Fruit fly (Drosophila melanogaster) whole organism, wandering third instar larva: Measurements from ENCODE around the gene CG32544.

ENCODE experiments used
- Jra ChIP-seq: sonication (Bioruptor generic); optimal IDR thresholded peaks from 2 replicates; lab custom pipeline; 2016; ENCODE audit warnings: missing biosample characterization, missing genetic modification characterization
- Myc ChIP-seq: fragments of >200 bp; optimal IDR thresholded peaks from 2 replicates; lab custom pipeline; 2017
- psq ChIP-seq: fragments of 200-800 bp; sonication (Bioruptor generic); optimal IDR thresholded peaks from 3 replicates; lab custom pipeline; 2017; ENCODE audit warnings: missing biosample characterization, mild to moderate bottlenecking, missing genetic modification characterization, moderate library complexity

- no peak for TF ChIP-seq psq (GFP tag; lab: Kevin White, UChicago)
- TF ChIP-seq Jra (GFP tag; lab: Kevin White, UChicago), result no peak
- TF ChIP-seq Myc, result no peak
These were observed 24.1 kb downstream of the CG32544 start, which contains the start of gene CG7332 for dm6 chrX:18883999-18884671.
